Fruit fly (Drosophila melanogaster): Measurements from ENCODE around the gene CG5087.

The CG5087 gene

dm6 chr3L:9039189-9039588, 41.2 kb downstream of the CG5087 start:
- TF ChIP-seq CG34367 (tag; optimal IDR thresholded peaks at IDR 0.05): no peak

dm6 chr3L:9041042-9041477, 43.1 kb downstream of the CG5087 start, which contains the start of gene Doc1:
Doc1 (plus strand) TSS chr3L:9041375.
- TF ChIP-seq rn (GFP tag; IDR thresholded peaks at IDR 0.05) (no peak), D1 (tag; optimal IDR thresholded peaks at IDR 0.05) (no peak), CG17806 (tag; optimal IDR thresholded peaks at IDR 0.05) (no peak), Pif1B (GFP tag; optimal IDR thresholded peaks at IDR 0.05) (no peak), fd96Ca (GFP tag; IDR thresholded peaks at IDR 0.05) (no peak), CG10348 (GFP tag; IDR thresholded peaks at IDR 0.05) (no peak), CG4496 (GFP tag; IDR thresholded peaks at IDR 0.05) (no peak), CG9948 (tag; optimal IDR thresholded peaks at IDR 0.05) (no peak), CG34367 (tag; optimal IDR thresholded peaks at IDR 0.05) (no peak), Ets98B (GFP tag; IDR thresholded peaks at IDR 0.05) (no peak), CG15710 (tag; optimal IDR thresholded peaks at IDR 0.05) (no peak), CG8159 (tag; optimal IDR thresholded peaks at IDR 0.05) (no peak), Snoo (tag; optimal IDR thresholded peaks at IDR 0.05) (no peak), gl (tag; optimal IDR thresholded peaks at IDR 0.05) (no peak), EcR (GFP tag; optimal IDR thresholded peaks at IDR 0.05) (no peak)

dm6 chr3L:9042200-9042988, 44.4 kb downstream of the CG5087 start:
- no peak for TF ChIP-seq CG32121 (GFP tag; IDR thresholded peaks at IDR 0.05)
- no peak for TF ChIP-seq Pif1A (GFP tag; optimal IDR thresholded peaks at IDR 0.05)
- TF ChIP-seq gl (tag; optimal IDR thresholded peaks at IDR 0.05): no peak
- no peak for TF ChIP-seq CG15710 (tag; optimal IDR thresholded peaks at IDR 0.05)
- no peak for TF ChIP-seq Pif1B (GFP tag; optimal IDR thresholded peaks at IDR 0.05)
- TF ChIP-seq D1 (tag; optimal IDR thresholded peaks at IDR 0.05): no peak
- no peak for TF ChIP-seq rn (GFP tag; IDR thresholded peaks at IDR 0.05)
- no peak for TF ChIP-seq CG17806 (tag; optimal IDR thresholded peaks at IDR 0.05)
- TF ChIP-seq CG13204 (GFP tag; optimal IDR thresholded peaks at IDR 0.05): no peak
- no peak for TF ChIP-seq CG10348 (GFP tag; IDR thresholded peaks at IDR 0.05)

dm6 chr3L:9043648-9044047, 45.7 kb downstream of the CG5087 start:
- no peak for TF ChIP-seq CG34367 (tag; optimal IDR thresholded peaks at IDR 0.05)

dm6 chr3L:9044896-9045295, 46.9 kb downstream of the CG5087 start:
- TF ChIP-seq CG8159 (tag; optimal IDR thresholded peaks at IDR 0.05) (no peak), CG15710 (tag; optimal IDR thresholded peaks at IDR 0.05) (no peak), Snoo (tag; optimal IDR thresholded peaks at IDR 0.05) (no peak), CG13204 (GFP tag; optimal IDR thresholded peaks at IDR 0.05) (no peak)

dm6 chr3L:9045318-9045717, 47.3 kb downstream of the CG5087 start:
- TF ChIP-seq Pif1A (GFP tag; optimal IDR thresholded peaks at IDR 0.05): peak; percentile 79
- TF ChIP-seq CG32121 (GFP tag; IDR thresholded peaks at IDR 0.05): peak; percentile 77
- TF ChIP-seq CG10348 (GFP tag; IDR thresholded peaks at IDR 0.05): no peak
- TF ChIP-seq CG12605 (GFP tag; IDR thresholded peaks at IDR 0.05): no peak; the same call in 1 of the 2 replicates
- TF ChIP-seq CG4496 (GFP tag; IDR thresholded peaks at IDR 0.05): peak; percentile 80
- TF ChIP-seq rn (GFP tag; IDR thresholded peaks at IDR 0.05): peak; percentile 73
- TF ChIP-seq CG9948 (tag; optimal IDR thresholded peaks at IDR 0.05): peak; percentile 68
- peak; percentile 82 for TF ChIP-seq Ets98B (GFP tag; IDR thresholded peaks at IDR 0.05)
- TF ChIP-seq Snoo (tag; optimal IDR thresholded peaks at IDR 0.05): peak; percentile 79
- TF ChIP-seq CG14655 (GFP tag; optimal IDR thresholded peaks at IDR 0.05): no peak
- TF ChIP-seq D1 (tag; optimal IDR thresholded peaks at IDR 0.05): no peak
- TF ChIP-seq CG8301 (tag; optimal IDR thresholded peaks at IDR 0.05): peak; percentile 73
- peak; percentile 71 for TF ChIP-seq CG17806 (tag; optimal IDR thresholded peaks at IDR 0.05)
- TF ChIP-seq CG8159 (tag; optimal IDR thresholded peaks at IDR 0.05): peak; percentile 68
- peak; percentile 76 for TF ChIP-seq Pif1B (GFP tag; optimal IDR thresholded peaks at IDR 0.05)
- TF ChIP-seq fd96Ca (GFP tag; IDR thresholded peaks at IDR 0.05): peak; percentile 80; the same call in 2 of the 3 replicates
- TF ChIP-seq gl (tag; optimal IDR thresholded peaks at IDR 0.05): peak; percentile 41
- TF ChIP-seq CG13204 (GFP tag; optimal IDR thresholded peaks at IDR 0.05): no peak
- TF ChIP-seq CG34367 (tag; optimal IDR thresholded peaks at IDR 0.05): peak; percentile 34
- TF ChIP-seq CG15710 (tag; optimal IDR thresholded peaks at IDR 0.05): peak; percentile 57
- TF ChIP-seq EcR (GFP tag; optimal IDR thresholded peaks at IDR 0.05): no peak

dm6 chr3L:9046274-9046673, 48.3 kb downstream of the CG5087 start:
- TF ChIP-seq Ets98B (GFP tag; IDR thresholded peaks at IDR 0.05): no peak
- no peak for TF ChIP-seq CG4496 (GFP tag; IDR thresholded peaks at IDR 0.05)
- no peak for TF ChIP-seq gl (tag; optimal IDR thresholded peaks at IDR 0.05)
- TF ChIP-seq EcR (GFP tag; optimal IDR thresholded peaks at IDR 0.05): no peak

Measured in whole organism, pupa.